Fruit fly (Drosophila melanogaster) whole organism, embryonic: ENCODE results near the gene CG16953.

Experiments
- Abd-B ChIP-seq: fragments of 200-800 bp; sonication (Bioruptor generic); optimal IDR thresholded peaks from 2 replicates; lab custom pipeline; 2018; ENCODE audit warnings: missing biosample characterization, mild to moderate bottlenecking, missing genetic modification characterization, moderate library complexity
- B-H2 ChIP-seq: fragments of 200-800 bp; sonication (Bioruptor generic); optimal IDR thresholded peaks from 2 replicates; lab custom pipeline; 2018; ENCODE audit warnings: missing biosample characterization, mild to moderate bottlenecking, missing genetic modification characterization
- C15 ChIP-seq: fragments of 200-800 bp; sonication (Bioruptor generic); IDR thresholded peaks from 3 replicates; pipeline ENCODE4 v1.3.6; 2022; ENCODE audit warnings: missing biosample characterization, missing genetic modification characterization
- CG10267 ChIP-seq: fragments of 200-800 bp; sonication (Bioruptor generic); optimal IDR thresholded peaks from 2 replicates; lab custom pipeline; 2018; ENCODE audit warnings: missing biosample characterization, mild to moderate bottlenecking, missing genetic modification characterization, moderate library complexity
- CG10959 ChIP-seq: fragments of 200-800 bp; sonication (Bioruptor generic); IDR thresholded peaks from 2 replicates; pipeline ENCODE4 v1.3.6; 2022; ENCODE audit warnings: missing biosample characterization, missing genetic modification characterization
- CG11723 ChIP-seq: fragments of 200-800 bp; sonication (Bioruptor generic); optimal IDR thresholded peaks from 2 replicates; lab custom pipeline; 2017; ENCODE audit warnings: missing biosample characterization, mild to moderate bottlenecking, missing genetic modification characterization
- CG13296 ChIP-seq: fragments of 200-800 bp; sonication (Bioruptor generic); optimal IDR thresholded peaks from 3 replicates; lab custom pipeline; 2018; ENCODE audit warnings: missing biosample characterization, mild to moderate bottlenecking, missing genetic modification characterization
- CG13775 ChIP-seq: fragments of 200-800 bp; sonication (Bioruptor generic); optimal IDR thresholded peaks from 3 replicates; lab custom pipeline; 2017; ENCODE audit warnings: missing biosample characterization, mild to moderate bottlenecking, missing genetic modification characterization
- CG15011 ChIP-seq: fragments of 200-800 bp; sonication (Bioruptor generic); optimal IDR thresholded peaks from 3 replicates; lab custom pipeline; 2018; ENCODE audit warnings: missing biosample characterization, mild to moderate bottlenecking, missing genetic modification characterization
- CG15479 ChIP-seq: fragments of 200-800 bp; sonication (Bioruptor generic); optimal IDR thresholded peaks from 3 replicates; lab custom pipeline; 2019; ENCODE audit warnings: missing biosample characterization, mild to moderate bottlenecking, missing genetic modification characterization, moderate library complexity
- CG15514 ChIP-seq: fragments of 200-800 bp; sonication (Bioruptor generic); optimal IDR thresholded peaks from 3 replicates; lab custom pipeline; 2017; ENCODE audit warnings: missing biosample characterization, missing genetic modification characterization, mild to moderate bottlenecking, moderate library complexity, missing genetic modification reagents
- CG15696 ChIP-seq: fragments of 200-800 bp; sonication (Bioruptor generic); optimal IDR thresholded peaks from 2 replicates; lab custom pipeline; 2019; ENCODE audit warnings: missing biosample characterization, mild to moderate bottlenecking, missing genetic modification characterization, moderate library complexity
- CG18619 ChIP-seq: fragments of 200-800 bp; sonication (Bioruptor generic); optimal IDR thresholded peaks from 3 replicates; lab custom pipeline; 2017; ENCODE audit warnings: missing biosample characterization, mild to moderate bottlenecking, missing genetic modification characterization
- CG32532 ChIP-seq: fragments of 200-800 bp; sonication (Bioruptor generic); IDR thresholded peaks from 2 replicates; pipeline ENCODE4 v1.3.6; 2022; ENCODE audit warnings: missing biosample characterization, missing genetic modification characterization
- CG33213 ChIP-seq: fragments of 200-800 bp; sonication (Bioruptor generic); optimal IDR thresholded peaks from 3 replicates; lab custom pipeline; 2016; ENCODE audit warnings: missing biosample characterization, missing genetic modification characterization
- CG4360 ChIP-seq: fragments of 200-800 bp; sonication (Bioruptor generic); IDR thresholded peaks from 2 replicates; pipeline ENCODE4 v1.3.6; 2022; ENCODE audit warnings: missing biosample characterization, missing genetic modification characterization
- CG5245 ChIP-seq: fragments of 200-800 bp; sonication (Bioruptor generic); optimal IDR thresholded peaks from 3 replicates; lab custom pipeline; 2016; ENCODE audit warnings: missing biosample characterization, missing genetic modification characterization
- CG7987 ChIP-seq: fragments of 200-800 bp; sonication (Bioruptor generic); optimal IDR thresholded peaks from 2 replicates; lab custom pipeline; 2018; ENCODE audit warnings: missing biosample characterization, mild to moderate bottlenecking, missing genetic modification characterization, moderate library complexity
- CG9932 ChIP-seq: fragments of 200-800 bp; sonication (Bioruptor generic); IDR thresholded peaks from 2 replicates; pipeline ENCODE4 v1.3.6; 2022; ENCODE audit warnings: missing biosample characterization, missing genetic modification characterization
- Dfd ChIP-seq, 2 experiments: fragments of >200 bp; optimal IDR thresholded peaks; 2 replicates each; lab custom pipeline; 2017; ENCODE audit warnings: missing biosample characterization in 2 of 2, missing genetic modification characterization in 2 of 2
- Fer1 ChIP-seq: fragments of 200-800 bp; sonication (Bioruptor generic); optimal IDR thresholded peaks from 2 replicates; lab custom pipeline; 2017; ENCODE audit warnings: missing biosample characterization, mild to moderate bottlenecking, missing genetic modification characterization
- HmgZ ChIP-seq: fragments of 200-800 bp; sonication (Bioruptor generic); optimal IDR thresholded peaks from 2 replicates; lab custom pipeline; 2018; ENCODE audit warnings: missing biosample characterization, mild to moderate bottlenecking, missing genetic modification characterization
- Kr ChIP-seq: fragments of 200-800 bp; sonication (Bioruptor generic); optimal IDR thresholded peaks from 2 replicates; lab custom pipeline; 2017; ENCODE audit warnings: missing biosample characterization, mild to moderate bottlenecking, missing genetic modification characterization
- MBD-R2 ChIP-seq: fragments of 200-800 bp; sonication (Bioruptor generic); IDR thresholded peaks from 2 replicates; pipeline ENCODE4 v1.3.6; 2022; ENCODE audit warnings: missing biosample characterization, missing genetic modification characterization
- NFAT ChIP-seq: fragments of 200-800 bp; sonication (Bioruptor generic); IDR thresholded peaks from 2 replicates; pipeline ENCODE4 v1.3.6; 2022; ENCODE audit warnings: missing biosample characterization, missing genetic modification characterization
- PHDP ChIP-seq: fragments of 200-800 bp; sonication (Bioruptor generic); optimal IDR thresholded peaks from 3 replicates; lab custom pipeline; 2018; ENCODE audit warnings: missing biosample characterization, mild to moderate bottlenecking, missing genetic modification characterization, moderate library complexity
- Scr ChIP-seq: fragments of 200-800 bp; sonication (Bioruptor generic); IDR thresholded peaks from 2 replicates; pipeline ENCODE4 v1.3.6; 2022; ENCODE audit warnings: missing biosample characterization, missing genetic modification characterization; ENCODE audit not compliant: partially characterized antibody
- Spps ChIP-seq: fragments of 200-800 bp; sonication (Bioruptor generic); optimal IDR thresholded peaks from 2 replicates; lab custom pipeline; 2018; ENCODE audit warnings: missing biosample characterization, mild to moderate bottlenecking, missing genetic modification characterization
- Stat92E ChIP-seq, 3 experiments: fragments of >200 bp in 2 of 3; fragments of 200-800 bp in 1 of 3; sonication (Bioruptor generic) in 1 of 3; optimal IDR thresholded peaks; 2 replicates each; lab custom pipeline; 2017 to 2019; ENCODE audit warnings: missing biosample characterization in 3 of 3, missing genetic modification characterization in 3 of 3, mild to moderate bottlenecking in 1 of 3, moderate library complexity in 1 of 3
- Usf ChIP-seq: fragments of 200-800 bp; sonication (Bioruptor generic); optimal IDR thresholded peaks from 2 replicates; lab custom pipeline; 2017; ENCODE audit warnings: missing genotype, missing biosample characterization, missing genetic modification characterization
- ash1 ChIP-seq: fragments of 200-800 bp; sonication (Bioruptor generic); optimal IDR thresholded peaks from 2 replicates; lab custom pipeline; 2018; ENCODE audit warnings: missing biosample characterization, mild to moderate bottlenecking, missing genetic modification characterization
- chinmo ChIP-seq: fragments of 200-800 bp; sonication (Bioruptor generic); IDR thresholded peaks from 4 replicates; pipeline ENCODE4 v1.3.6; 2022; ENCODE audit warnings: missing biosample characterization, missing genetic modification characterization; ENCODE audit not compliant: partially characterized antibody
- chn ChIP-seq: fragments of 200-800 bp; sonication (Bioruptor generic); optimal IDR thresholded peaks from 2 replicates; lab custom pipeline; 2016; ENCODE audit warnings: missing biosample characterization, missing genetic modification characterization
- crc ChIP-seq: fragments of 200-800 bp; sonication (Bioruptor generic); optimal IDR thresholded peaks from 2 replicates; lab custom pipeline; 2016; ENCODE audit warnings: missing biosample characterization, missing genetic modification characterization
- fru ChIP-seq: fragments of >200 bp; optimal IDR thresholded peaks from 2 replicates; lab custom pipeline; 2017
- hb ChIP-seq: fragments of 200-800 bp; sonication (Bioruptor generic); IDR thresholded peaks from 3 replicates; pipeline ENCODE4 v1.3.6; 2022; ENCODE audit warnings: missing biosample characterization, missing genetic modification characterization; ENCODE audit not compliant: partially characterized antibody
- ken ChIP-seq: fragments of 200-800 bp; sonication (Bioruptor generic); IDR thresholded peaks from 3 replicates; pipeline ENCODE4 v1.3.6; 2022; ENCODE audit warnings: missing biosample characterization, missing genetic modification characterization
- lab ChIP-seq: fragments of 200-800 bp; sonication (Bioruptor generic); optimal IDR thresholded peaks from 3 replicates; lab custom pipeline; 2017; ENCODE audit warnings: missing biosample characterization, missing genetic modification characterization, mild to moderate bottlenecking, moderate library complexity, missing genetic modification reagents
- lilli ChIP-seq: fragments of 200-800 bp; sonication (Bioruptor generic); optimal IDR thresholded peaks from 3 replicates; lab custom pipeline; 2016; ENCODE audit warnings: missing biosample characterization, missing genetic modification characterization
- nerfin-1 ChIP-seq: fragments of 200-800 bp; sonication (Bioruptor generic); optimal IDR thresholded peaks from 3 replicates; lab custom pipeline; 2019; ENCODE audit warnings: missing biosample characterization, mild to moderate bottlenecking, missing genetic modification characterization, moderate library complexity
- ranshi ChIP-seq: fragments of 200-800 bp; sonication (Bioruptor generic); IDR thresholded peaks from 2 replicates; pipeline ENCODE4 v1.3.6; 2022; ENCODE audit warnings: missing biosample characterization, missing genetic modification characterization
- scrt ChIP-seq: fragments of 200-800 bp; sonication (Bioruptor generic); optimal IDR thresholded peaks from 2 replicates; lab custom pipeline; 2018; ENCODE audit warnings: missing biosample characterization, mild to moderate bottlenecking, missing genetic modification characterization, moderate library complexity
- sima ChIP-seq: fragments of 200-800 bp; sonication (Bioruptor generic); optimal IDR thresholded peaks from 2 replicates; lab custom pipeline; 2016; ENCODE audit warnings: missing biosample characterization, missing genetic modification characterization
- slbo ChIP-seq: fragments of 200-800 bp; sonication (Bioruptor generic); IDR thresholded peaks from 2 replicates; pipeline ENCODE4 v1.3.6; 2022; ENCODE audit warnings: missing biosample characterization, missing genetic modification characterization
- sna ChIP-seq: fragments of 200-800 bp; sonication (Bioruptor generic); IDR thresholded peaks from 2 replicates; pipeline ENCODE4 v1.3.6; 2022; ENCODE audit warnings: missing biosample characterization, missing genetic modification characterization; ENCODE audit not compliant: partially characterized antibody
- ttk ChIP-seq: fragments of 200-800 bp; sonication (Bioruptor generic); IDR thresholded peaks from 2 replicates; pipeline ENCODE4 v2.1.2; 2022; ENCODE audit warnings: missing biosample characterization, missing genetic modification characterization
- twi ChIP-seq: fragments of 200-800 bp; optimal IDR thresholded peaks from 2 replicates; lab custom pipeline; 2019; ENCODE audit warnings: missing biosample characterization, mild to moderate bottlenecking, missing genetic modification characterization, moderate library complexity

CG16953 gene

DNA sequence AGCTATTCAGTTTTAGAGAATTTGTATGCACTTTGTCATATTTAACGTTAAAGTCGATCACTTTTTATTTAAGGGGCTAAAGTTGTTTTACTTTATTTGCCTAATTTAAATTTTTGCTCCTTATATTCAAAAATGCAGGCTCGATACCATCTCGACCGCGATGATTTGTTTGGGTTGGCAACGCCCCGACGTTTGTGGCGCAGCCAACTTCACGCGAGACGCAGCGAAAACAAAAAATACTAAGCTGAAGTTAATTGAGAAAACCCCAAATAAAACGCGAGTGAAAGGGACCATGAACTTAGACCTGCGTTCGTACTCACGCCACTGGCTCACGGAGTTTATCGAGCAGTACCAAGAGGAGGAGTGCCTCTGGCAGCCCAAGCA lies 27.5 kb downstream of the CG16953 start (continued):
- TF ChIP-seq CG13296 (GFP tag; lab: Kevin White, UChicago) (no peak), sna (GFP tag; lab: Robert Waterston, UW) (no peak), scrt (GFP tag; lab: Kevin White, UChicago) (no peak), CG15011 (GFP tag; lab: Kevin White, UChicago) (no peak), crc (GFP tag; lab: Kevin White, UChicago) (no peak)

- TF ChIP-seq Dfd (GFP tag; optimal IDR thresholded peaks at IDR 0.05; lab: Kevin White, UChicago), result no peak
- no peak for TF ChIP-seq sima (GFP tag; lab: Kevin White, UChicago)
- TF ChIP-seq ken (GFP tag; lab: Robert Waterston, UW), result peak; percentile 75
- peak; percentile 33 for TF ChIP-seq CG18619 (GFP tag; lab: Kevin White, UChicago)
- peak; percentile 14 for TF ChIP-seq nerfin-1 (tag; lab: Kevin White, UChicago)
- no peak for TF ChIP-seq Spps (tag; lab: Kevin White, UChicago)
- TF ChIP-seq ash1, result peak; percentile 71
- TF ChIP-seq hb (GFP tag; lab: Robert Waterston, UW), result peak; percentile 65; the same call in 2 of the 3 replicates
- TF ChIP-seq chinmo (GFP tag; lab: Robert Waterston, UW), result peak; percentile 84; the same call in 1 of the 4 replicates
- TF ChIP-seq Scr (GFP tag; lab: Robert Waterston, UW), result peak; percentile 40
- TF ChIP-seq CG10267 (tag; lab: Kevin White, UChicago), result peak; percentile 60
- peak; percentile 61 for TF ChIP-seq Abd-B (GFP tag; lab: Kevin White, UChicago)
- peak; percentile 93 for TF ChIP-seq CG15514 (GFP tag; lab: Kevin White, UChicago)
- TF ChIP-seq Usf, result peak; percentile 39
- peak; percentile 58 for TF ChIP-seq CG13775 (GFP tag; lab: Kevin White, UChicago)
- TF ChIP-seq PHDP, result peak; percentile 46
- peak in 1 of 3 experiments; percentile 83 for TF ChIP-seq Stat92E (GFP tag; optimal IDR thresholded peaks at IDR 0.05; lab: Kevin White, UChicago)
- peak; percentile 54 for TF ChIP-seq B-H2 (GFP tag; lab: Kevin White, UChicago)
- TF ChIP-seq CG32532, result peak; percentile 86
- TF ChIP-seq slbo, result peak; percentile 93
- TF ChIP-seq CG10959 (GFP tag; lab: Robert Waterston, UW), result peak; percentile 57
- TF ChIP-seq MBD-R2 (GFP tag; lab: Robert Waterston, UW), result peak; percentile 54
- TF ChIP-seq chn (GFP tag; lab: Kevin White, UChicago), result peak; percentile 74
- TF ChIP-seq CG9932 (GFP tag; lab: Robert Waterston, UW), result peak; percentile 91
- peak; percentile 69 for TF ChIP-seq CG33213 (GFP tag; lab: Kevin White, UChicago)
- TF ChIP-seq CG15479 (GFP tag; lab: Kevin White, UChicago), result no peak
- TF ChIP-seq lilli (GFP tag; lab: Kevin White, UChicago), result peak; percentile 77
- peak; percentile 68 for TF ChIP-seq lab (GFP tag; lab: Kevin White, UChicago)
- peak; percentile 24; the same call in 1 of the 2 replicates for TF ChIP-seq ttk (GFP tag; lab: Robert Waterston, UW)
- peak; percentile 64 for TF ChIP-seq CG4360 (GFP tag; lab: Robert Waterston, UW)
- peak; percentile 70; the same call in 1 of the 2 replicates for TF ChIP-seq ranshi (GFP tag; lab: Robert Waterston, UW)
- no peak for TF ChIP-seq C15 (GFP tag; lab: Robert Waterston, UW)
- peak; percentile 78 for TF ChIP-seq HmgZ
- peak; percentile 41 for TF ChIP-seq CG5245
- peak; percentile 53 for TF ChIP-seq CG11723 (GFP tag; lab: Kevin White, UChicago)
- TF ChIP-seq Kr (GFP tag; lab: Kevin White, UChicago), result no peak
- TF ChIP-seq Fer1 (GFP tag; lab: Kevin White, UChicago), result peak; percentile 9
- TF ChIP-seq CG7987 (GFP tag; lab: Kevin White, UChicago), result peak; percentile 53
- peak; percentile 92 for TF ChIP-seq NFAT (GFP tag; lab: Robert Waterston, UW)
- TF ChIP-seq CG15696, result peak; percentile 42
- no peak for TF ChIP-seq fru (lab: Kevin White, UChicago)
- no peak for TF ChIP-seq twi (tag; lab: Kevin White, UChicago)
Observed at dm6 chr3R:20557415-20558105, 28.1 kb downstream of the CG16953 start, which contains the start of the genes DPCoAC and CG5180. TSS of gene DPCoAC (minus strand) at chr3R:20557667. TSS of gene CG5180 (plus strand) at chr3R:20557930.
